Fruit fly (Drosophila melanogaster): ENCODE measurements around the gene yellow-f2.

- TF ChIP-seq psq (optimal IDR thresholded peaks at IDR 0.05) (no peak), insv (optimal IDR thresholded peaks at IDR 0.05) (no peak), Myc (optimal IDR thresholded peaks at IDR 0.05) (no peak), Sin3A (optimal IDR thresholded peaks at IDR 0.05) (no peak), h (optimal IDR thresholded peaks at IDR 0.05) (no peak)
These were observed 34.7 kb downstream of the yellow-f2 start for dm6 chr3R:12960227-12960626.
